Worm (Caenorhabditis elegans) whole organism, L1 larva: Measurements from ENCODE around the gene F17E9.18.

Experiments used
- C04F5.9 ChIP-seq: sonication (generic microtip); optimal IDR thresholded peaks from 2 replicates; lab custom pipeline; 2016; ENCODE audit warnings: missing genetic modification characterization, missing compliant biosample characterization
- C34B4.2 ChIP-seq: sonication (generic microtip); optimal IDR thresholded peaks from 2 replicates; lab custom pipeline; 2017; ENCODE audit warnings: mild to moderate bottlenecking, missing genetic modification characterization, missing compliant biosample characterization
- F16B12.6 ChIP-seq: fragments of 150-350 bp; optimal IDR thresholded peaks from 2 replicates; lab custom pipeline; 2014; ENCODE audit warnings: missing biosample characterization, missing genetic modification characterization
- aha-1 ChIP-seq: fragments of 150-350 bp; optimal IDR thresholded peaks from 2 replicates; lab custom pipeline; 2014; ENCODE audit warnings: missing biosample characterization, missing genetic modification characterization
- aly-2 ChIP-seq: fragments of 150-350 bp; optimal IDR thresholded peaks from 2 replicates; lab custom pipeline; 2014; ENCODE audit warnings: missing biosample characterization, missing genetic modification characterization
- ceh-63 ChIP-seq: fragments of 200-800 bp; sonication (Bioruptor generic); optimal IDR thresholded peaks from 2 replicates; lab custom pipeline; 2018; ENCODE audit warnings: mild to moderate bottlenecking, missing genetic modification characterization, missing compliant biosample characterization
- ceh-8 ChIP-seq: fragments of 200-800 bp; sonication (Bioruptor generic); optimal IDR thresholded peaks from 2 replicates; lab custom pipeline; 2018; ENCODE audit warnings: mild to moderate bottlenecking, missing genetic modification characterization, moderate library complexity, missing compliant biosample characterization
- ceh-88 ChIP-seq: fragments of 200-800 bp; sonication (Bioruptor generic); IDR thresholded peaks from 2 replicates; pipeline ENCODE4 v1.3.6; 2022; ENCODE audit warnings: missing genetic modification characterization, missing compliant biosample characterization
- dsc-1 ChIP-seq: sonication (generic microtip); optimal IDR thresholded peaks from 2 replicates; lab custom pipeline; 2016; ENCODE audit warnings: mild to moderate bottlenecking, missing genetic modification characterization, missing compliant biosample characterization
- efl-3 ChIP-seq: fragments of 200-800 bp; sonication (Bioruptor generic); optimal IDR thresholded peaks from 2 replicates; lab custom pipeline; 2018; ENCODE audit warnings: mild to moderate bottlenecking, missing genetic modification characterization, missing compliant biosample characterization
- egl-27 ChIP-seq, 2 experiments: fragments of 150-350 bp in 1 of 2; sonication (generic microtip); optimal IDR thresholded peaks; 3 replicates each; lab custom pipeline; 2017 to 2018; ENCODE audit warnings: missing biosample characterization in 2 of 2, missing genetic modification characterization in 2 of 2, missing genetic modification reagents in 2 of 2
- elt-2 ChIP-seq: sonication (generic microtip); optimal IDR thresholded peaks from 2 replicates; lab custom pipeline; 2016; ENCODE audit warnings: missing genetic modification characterization, mild to moderate bottlenecking, inconsistent platforms, missing compliant biosample characterization, missing genetic modification reagents
- fkh-10 ChIP-seq: sonication (generic microtip); optimal IDR thresholded peaks from 2 replicates; lab custom pipeline; 2017; ENCODE audit warnings: missing biosample characterization, missing genetic modification reagents, missing genetic modification characterization
- grh-1 ChIP-seq: fragments of 200-800 bp; sonication (Bioruptor generic); IDR thresholded peaks from 2 replicates; pipeline ENCODE4 v1.3.6; 2022; ENCODE audit warnings: missing genetic modification reagents, missing genetic modification characterization, missing compliant biosample characterization
- hlh-17 ChIP-seq: fragments of 200-800 bp; sonication (Bioruptor generic); optimal IDR thresholded peaks from 2 replicates; lab custom pipeline; 2018; ENCODE audit warnings: missing genetic modification characterization, mild to moderate bottlenecking, missing compliant biosample characterization, moderate library complexity, borderline replicate concordance
- hpl-2 ChIP-seq: fragments of 150-350 bp; optimal IDR thresholded peaks from 2 replicates; lab custom pipeline; 2014; ENCODE audit warnings: missing biosample characterization, missing genetic modification reagents, missing genetic modification characterization
- jun-1 ChIP-seq: fragments of 150-350 bp; optimal IDR thresholded peaks from 2 replicates; lab custom pipeline; 2014; ENCODE audit warnings: missing biosample characterization, missing genetic modification reagents, missing genetic modification characterization
- lin-13 ChIP-seq: fragments of 150-350 bp; optimal IDR thresholded peaks from 2 replicates; lab custom pipeline; 2014; ENCODE audit warnings: missing biosample characterization, missing genetic modification reagents, missing genetic modification characterization
- lin-15B ChIP-seq: fragments of 150-350 bp; sonication (generic microtip); optimal IDR thresholded peaks from 3 replicates; lab custom pipeline; 2014; ENCODE audit warnings: missing biosample characterization, missing genetic modification characterization
- lin-35 ChIP-seq, 2 experiments: fragments of 150-350 bp; optimal IDR thresholded peaks; 2 replicates each; lab custom pipeline; 2014; ENCODE audit warnings: missing biosample characterization in 2 of 2, missing genetic modification characterization in 2 of 2, missing genetic modification reagents in 2 of 2
- lin-39 ChIP-seq: fragments of 150-350 bp; optimal IDR thresholded peaks from 2 replicates; lab custom pipeline; 2014; ENCODE audit warnings: missing biosample characterization, missing genetic modification reagents, missing genetic modification characterization
- mab-9 ChIP-seq: fragments of 200-800 bp; sonication (Bioruptor generic); IDR thresholded peaks from 2 replicates; pipeline ENCODE4 v1.3.6; 2022; ENCODE audit warnings: missing genetic modification reagents, missing genetic modification characterization, missing compliant biosample characterization
- mef-2 ChIP-seq: fragments of 150-350 bp; optimal IDR thresholded peaks from 2 replicates; lab custom pipeline; 2014; ENCODE audit warnings: missing biosample characterization, missing genetic modification characterization
- mep-1 ChIP-seq: fragments of 150-350 bp; optimal IDR thresholded peaks from 2 replicates; lab custom pipeline; 2014; ENCODE audit warnings: missing biosample characterization, missing genetic modification characterization
- nhr-11 ChIP-seq: fragments of 150-350 bp; optimal IDR thresholded peaks from 2 replicates; lab custom pipeline; 2014; ENCODE audit warnings: missing biosample characterization, missing genetic modification characterization
- nhr-12 ChIP-seq: sonication (generic microtip); optimal IDR thresholded peaks from 2 replicates; lab custom pipeline; 2017; ENCODE audit warnings: missing biosample characterization, missing genetic modification characterization
- nhr-28 ChIP-seq: fragments of 150-350 bp; optimal IDR thresholded peaks from 2 replicates; lab custom pipeline; 2014; ENCODE audit warnings: missing biosample characterization, missing genetic modification characterization
- nhr-47 ChIP-seq: sonication (generic microtip); optimal IDR thresholded peaks from 2 replicates; lab custom pipeline; 2016; ENCODE audit warnings: mild to moderate bottlenecking, missing genetic modification characterization, moderate library complexity, missing compliant biosample characterization
- nhr-71 ChIP-seq: sonication (generic microtip); optimal IDR thresholded peaks from 2 replicates; lab custom pipeline; 2016; ENCODE audit warnings: mild to moderate bottlenecking, missing genetic modification characterization, moderate library complexity, missing compliant biosample characterization
- nhr-76 ChIP-seq: sonication (generic microtip); optimal IDR thresholded peaks from 2 replicates; lab custom pipeline; 2017; ENCODE audit warnings: missing biosample characterization, missing genetic modification characterization
- nhr-77 ChIP-seq: fragments of 150-350 bp; optimal IDR thresholded peaks from 2 replicates; lab custom pipeline; 2014; ENCODE audit warnings: missing biosample characterization, missing genetic modification characterization
- nhr-84 ChIP-seq: sonication (generic microtip); optimal IDR thresholded peaks from 2 replicates; lab custom pipeline; 2017; ENCODE audit warnings: missing biosample characterization, missing genetic modification characterization
- nhr-85 ChIP-seq: sonication (generic microtip); peaks from one replicate; lab custom pipeline; 2016; ENCODE audit warnings: missing genetic modification characterization, inconsistent platforms, missing compliant biosample characterization
- nhr-90 ChIP-seq: sonication (generic microtip); optimal IDR thresholded peaks from 2 replicates; lab custom pipeline; 2016; ENCODE audit warnings: mild to moderate bottlenecking, missing genetic modification characterization, missing compliant biosample characterization; ENCODE audit not compliant: poor library complexity
- pag-3 ChIP-seq: sonication (generic microtip); optimal IDR thresholded peaks from 2 replicates; lab custom pipeline; 2017; ENCODE audit warnings: missing genetic modification characterization, mild to moderate bottlenecking, missing compliant biosample characterization, antibody characterized with exemption, borderline replicate concordance; ENCODE audit not compliant: insufficient read depth
- pax-3 ChIP-seq: fragments of 200-800 bp; sonication (Bioruptor generic); optimal IDR thresholded peaks from 2 replicates; lab custom pipeline; 2018; ENCODE audit warnings: mild to moderate bottlenecking, missing genetic modification characterization, moderate library complexity, missing compliant biosample characterization
- rnt-1 ChIP-seq: sonication (generic microtip); optimal IDR thresholded peaks from 2 replicates; lab custom pipeline; 2016; ENCODE audit warnings: mild to moderate bottlenecking, missing genetic modification characterization, moderate library complexity, missing compliant biosample characterization
- skn-1 ChIP-seq: fragments of 150-350 bp; optimal IDR thresholded peaks from 2 replicates; lab custom pipeline; 2014; ENCODE audit warnings: missing biosample characterization, missing genetic modification characterization
- snpc-4 ChIP-seq: fragments of 150-350 bp; optimal IDR thresholded peaks from 2 replicates; lab custom pipeline; 2014; ENCODE audit warnings: missing biosample characterization, missing genetic modification characterization
- snu-23 ChIP-seq: sonication (generic microtip); optimal IDR thresholded peaks from 2 replicates; lab custom pipeline; 2016; ENCODE audit warnings: missing genetic modification characterization, missing compliant biosample characterization
- sox-4 ChIP-seq: sonication (generic microtip); optimal IDR thresholded peaks from 2 replicates; lab custom pipeline; 2016; ENCODE audit warnings: missing genetic modification characterization, missing compliant biosample characterization
- tbx-2 ChIP-seq: sonication (generic microtip); optimal IDR thresholded peaks from 2 replicates; lab custom pipeline; 2016; ENCODE audit warnings: missing genetic modification characterization, missing compliant biosample characterization
- tlp-1 ChIP-seq: fragments of 150-350 bp; optimal IDR thresholded peaks from 2 replicates; lab custom pipeline; 2014; ENCODE audit warnings: missing biosample characterization, missing genetic modification characterization
- unc-62 ChIP-seq: fragments of 150-350 bp; optimal IDR thresholded peaks from 2 replicates; lab custom pipeline; 2014; ENCODE audit warnings: missing biosample characterization, missing genetic modification reagents, missing genetic modification characterization
- unc-98 ChIP-seq: fragments of 200-800 bp; sonication (Bioruptor generic); IDR thresholded peaks from 2 replicates; pipeline ENCODE4 v1.3.6; 2022; ENCODE audit warnings: missing genetic modification characterization, missing compliant biosample characterization
- vab-15 ChIP-seq: sonication (generic microtip); optimal IDR thresholded peaks from 2 replicates; lab custom pipeline; 2017; ENCODE audit warnings: missing genotype, mild to moderate bottlenecking, missing genetic modification characterization, missing compliant biosample characterization
- xbp-1 ChIP-seq: sonication (generic microtip); optimal IDR thresholded peaks from 2 replicates; lab custom pipeline; 2016; ENCODE audit warnings: missing genetic modification characterization, missing compliant biosample characterization
- zag-1 ChIP-seq: fragments of 150-350 bp; optimal IDR thresholded peaks from 2 replicates; lab custom pipeline; 2014; ENCODE audit warnings: missing biosample characterization, missing genetic modification characterization
- zip-4 ChIP-seq: fragments of 200-800 bp; sonication (Bioruptor generic); optimal IDR thresholded peaks from 2 replicates; lab custom pipeline; 2018; ENCODE audit warnings: mild to moderate bottlenecking, missing genetic modification characterization, moderate library complexity, missing compliant biosample characterization
- ztf-11 ChIP-seq, 2 experiments: sonication (generic microtip); optimal IDR thresholded peaks; 2 replicates each; lab custom pipeline; 2016 to 2017; ENCODE audit warnings: missing genetic modification characterization in 2 of 2, missing biosample characterization in 1 of 2, missing compliant biosample characterization in 1 of 2
- ztf-4 ChIP-seq: fragments of 150-350 bp; optimal IDR thresholded peaks from 2 replicates; lab custom pipeline; 2014; ENCODE audit warnings: missing biosample characterization, missing genetic modification characterization

F17E9.18 gene

ce11 chrIV:8333988-8334863 is 12.7 kb downstream of the F17E9.18 start, which contains the start of gene his-32 (continued):
- TF ChIP-seq nhr-77 (tag; lab: Kevin White, UChicago) (no peak), sox-4 (tag; lab: Kevin White, UChicago) (no peak), pag-3 (tag; lab: Kevin White, UChicago) (no peak), nhr-71 (tag; lab: Kevin White, UChicago) (peak; percentile 69), aly-2 (tag; lab: Kevin White, UChicago) (no peak), skn-1 (tag; lab: Kevin White, UChicago) (no peak), unc-62 (GFP tag; lab: Kevin White, UChicago) (no peak), mab-9 (GFP tag; lab: Robert Waterston, UW) (no peak), tbx-2 (tag; lab: Kevin White, UChicago) (peak; percentile 38), hpl-2 (GFP tag; lab: Kevin White, UChicago) (no peak), lin-15B (tag; lab: Kevin White, UChicago) (no peak), tlp-1 (tag; lab: Kevin White, UChicago) (no peak), egl-27 (tag; optimal IDR thresholded peaks at IDR 0.05; lab: Kevin White, UChicago) (no peak), rnt-1 (peak; percentile 58), efl-3 (peak; percentile 82), mef-2 (tag; lab: Kevin White, UChicago) (no peak), vab-15 (tag; lab: Kevin White, UChicago) (no peak), C34B4.2 (no peak), nhr-12 (tag; lab: Kevin White, UChicago) (no peak), nhr-11 (tag; lab: Kevin White, UChicago) (no peak), C04F5.9 (tag; lab: Kevin White, UChicago) (no peak), lin-39 (tag; lab: Kevin White, UChicago) (peak; percentile 74), ztf-11 (tag; optimal IDR thresholded peaks at IDR 0.05; lab: Kevin White, UChicago) (peak; percentile 60 to 97), grh-1 (peak; percentile 21; the same call in 1 of the 2 replicates), nhr-47 (peak; percentile 62), F16B12.6 (tag; lab: Kevin White, UChicago) (no peak), zag-1 (tag; lab: Kevin White, UChicago) (no peak), hlh-17 (no peak), zip-4 (GFP tag; lab: Kevin White, UChicago) (no peak), ztf-4 (tag; lab: Kevin White, UChicago) (peak; percentile 72), nhr-84 (tag; lab: Kevin White, UChicago) (no peak), lin-13 (GFP tag; lab: Kevin White, UChicago) (peak; percentile 55), aha-1 (tag; lab: Kevin White, UChicago) (no peak), jun-1 (no peak), xbp-1 (peak; percentile 39), fkh-10 (GFP tag; lab: Kevin White, UChicago) (no peak), snpc-4 (tag; lab: Kevin White, UChicago) (no peak), nhr-90 (tag; lab: Kevin White, UChicago) (peak; percentile 59), snu-23 (GFP tag; lab: Kevin White, UChicago) (peak; percentile 68), dsc-1 (tag; lab: Kevin White, UChicago) (no peak), ceh-88 (no peak), elt-2 (tag; lab: Kevin White, UChicago) (no peak), nhr-28 (tag; lab: Kevin White, UChicago) (no peak), mep-1 (tag; lab: Kevin White, UChicago) (peak; percentile 80), unc-98 (GFP tag; lab: Robert Waterston, UW) (no peak), pax-3 (no peak), lin-35 (GFP tag; optimal IDR thresholded peaks at IDR 0.05; lab: Kevin White, UChicago) (peak in 1 of 2 experiments; percentile 18), nhr-76 (tag; lab: Kevin White, UChicago) (no peak), ceh-63 (GFP tag; lab: Kevin White, UChicago) (no peak), nhr-85 (peak; percentile 81), ceh-8 (GFP tag; lab: Kevin White, UChicago) (no peak)
